Fruit fly (Drosophila melanogaster) whole organism, embryonic: Measurements from ENCODE around the gene CG17754.

Experiments used
- Adf1 ChIP-seq: fragments of 200-800 bp; sonication (Bioruptor generic); IDR thresholded peaks from 2 replicates; pipeline ENCODE4 v1.3.6; 2022; ENCODE audit warnings: missing biosample characterization, missing genetic modification characterization
- B-H2 ChIP-seq: fragments of 200-800 bp; sonication (Bioruptor generic); optimal IDR thresholded peaks from 2 replicates; lab custom pipeline; 2018; ENCODE audit warnings: missing biosample characterization, mild to moderate bottlenecking, missing genetic modification characterization
- CG10321 ChIP-seq: fragments of 200-800 bp; sonication (Bioruptor generic); IDR thresholded peaks from 2 replicates; pipeline ENCODE4 v1.3.6; 2022; ENCODE audit warnings: missing biosample characterization, missing genetic modification characterization
- CG12942 ChIP-seq: fragments of 200-800 bp; sonication (Bioruptor generic); optimal IDR thresholded peaks from 3 replicates; lab custom pipeline; 2016; ENCODE audit warnings: missing biosample characterization, missing genetic modification characterization
- CG13296 ChIP-seq: fragments of 200-800 bp; sonication (Bioruptor generic); optimal IDR thresholded peaks from 3 replicates; lab custom pipeline; 2018; ENCODE audit warnings: missing biosample characterization, mild to moderate bottlenecking, missing genetic modification characterization
- CG13775 ChIP-seq: fragments of 200-800 bp; sonication (Bioruptor generic); optimal IDR thresholded peaks from 3 replicates; lab custom pipeline; 2017; ENCODE audit warnings: missing biosample characterization, mild to moderate bottlenecking, missing genetic modification characterization
- CG14860 ChIP-seq: fragments of 200-800 bp; sonication (Bioruptor generic); IDR thresholded peaks from 3 replicates; pipeline ENCODE4 v1.3.6; 2022; ENCODE audit warnings: missing biosample characterization, missing genetic modification characterization; ENCODE audit not compliant: partially characterized antibody
- CG16813 ChIP-seq: fragments of 200-800 bp; sonication (Bioruptor generic); IDR thresholded peaks from 3 replicates; pipeline ENCODE4 v1.3.6; 2022; ENCODE audit warnings: missing biosample characterization, missing genetic modification characterization; ENCODE audit not compliant: partially characterized antibody
- CG17802 ChIP-seq: fragments of 200-800 bp; sonication (Bioruptor generic); optimal IDR thresholded peaks from 2 replicates; lab custom pipeline; 2018; ENCODE audit warnings: missing biosample characterization, mild to moderate bottlenecking, missing genetic modification characterization, moderate library complexity
- CG1792 ChIP-seq: fragments of 200-800 bp; sonication (Bioruptor generic); optimal IDR thresholded peaks from 2 replicates; lab custom pipeline; 2016; ENCODE audit warnings: missing biosample characterization, missing genetic modification characterization
- CG18764 ChIP-seq: fragments of 200-800 bp; sonication (Bioruptor generic); optimal IDR thresholded peaks from 3 replicates; lab custom pipeline; 2016; ENCODE audit warnings: missing biosample characterization, missing genetic modification characterization
- CG2129 ChIP-seq: fragments of 200-800 bp; sonication (Bioruptor generic); IDR thresholded peaks from 2 replicates; pipeline ENCODE4 v1.3.6; 2022; ENCODE audit warnings: missing biosample characterization, missing genetic modification characterization; ENCODE audit not compliant: partially characterized antibody
- CG3281 ChIP-seq: fragments of 200-800 bp; sonication (Bioruptor generic); optimal IDR thresholded peaks from 3 replicates; lab custom pipeline; 2017; ENCODE audit warnings: missing biosample characterization, mild to moderate bottlenecking, missing genetic modification characterization
- CG3407 ChIP-seq: fragments of 200-800 bp; sonication (Bioruptor generic); optimal IDR thresholded peaks from 2 replicates; lab custom pipeline; 2018; ENCODE audit warnings: missing biosample characterization, mild to moderate bottlenecking, missing genetic modification characterization
- CG34224 ChIP-seq: fragments of 200-800 bp; sonication (Bioruptor generic); IDR thresholded peaks from 3 replicates; pipeline ENCODE4 v1.3.6; 2022; ENCODE audit warnings: missing biosample characterization, missing genetic modification characterization; ENCODE audit not compliant: partially characterized antibody
- CG4404 ChIP-seq: fragments of 200-800 bp; sonication (Bioruptor generic); IDR thresholded peaks from 2 replicates; pipeline ENCODE4 v1.3.6; 2022; ENCODE audit warnings: missing biosample characterization, missing genetic modification characterization
- CG5180 ChIP-seq: fragments of 200-800 bp; sonication (Bioruptor generic); optimal IDR thresholded peaks from 3 replicates; lab custom pipeline; 2017; ENCODE audit warnings: missing biosample characterization, missing genetic modification characterization, mild to moderate bottlenecking, moderate library complexity, missing genetic modification reagents
- CG9215 ChIP-seq: fragments of 200-800 bp; sonication (Bioruptor generic); IDR thresholded peaks from 2 replicates; pipeline ENCODE4 v1.3.6; 2022; ENCODE audit warnings: missing biosample characterization, missing genetic modification characterization
- CG9727 ChIP-seq: fragments of 200-800 bp; sonication (Bioruptor generic); optimal IDR thresholded peaks from 3 replicates; lab custom pipeline; 2017; ENCODE audit warnings: missing biosample characterization, mild to moderate bottlenecking, missing genetic modification characterization
- Dp ChIP-seq: fragments of 200-800 bp; sonication (Bioruptor generic); optimal IDR thresholded peaks from 2 replicates; lab custom pipeline; 2018; ENCODE audit warnings: missing biosample characterization, mild to moderate bottlenecking, missing genetic modification characterization, moderate library complexity
- Eip74EF ChIP-seq, 2 experiments: fragments of 200-800 bp in 1 of 2; fragments of >200 bp in 1 of 2; sonication (Bioruptor generic) in 1 of 2; optimal IDR thresholded peaks; 2 replicates each; lab custom pipeline; 2017 to 2019; ENCODE audit warnings: missing biosample characterization in 2 of 2, missing genetic modification characterization in 2 of 2, mild to moderate bottlenecking in 1 of 2, moderate library complexity in 1 of 2
- Elba2 ChIP-seq: fragments of 200-800 bp; sonication (Bioruptor generic); optimal IDR thresholded peaks from 3 replicates; lab custom pipeline; 2016; ENCODE audit warnings: missing biosample characterization, missing genetic modification characterization
- Fer3 ChIP-seq: fragments of 200-800 bp; sonication (Bioruptor generic); optimal IDR thresholded peaks from 2 replicates; lab custom pipeline; 2018; ENCODE audit warnings: missing biosample characterization, mild to moderate bottlenecking, missing genetic modification characterization, moderate library complexity
- NK7.1 ChIP-seq: fragments of 200-800 bp; sonication (Bioruptor generic); optimal IDR thresholded peaks from 3 replicates; lab custom pipeline; 2016; ENCODE audit warnings: missing biosample characterization, missing genetic modification characterization
- PHDP ChIP-seq: fragments of 200-800 bp; sonication (Bioruptor generic); optimal IDR thresholded peaks from 3 replicates; lab custom pipeline; 2018; ENCODE audit warnings: missing biosample characterization, mild to moderate bottlenecking, missing genetic modification characterization, moderate library complexity
- Stat92E ChIP-seq, 3 experiments: fragments of >200 bp in 2 of 3; fragments of 200-800 bp in 1 of 3; sonication (Bioruptor generic) in 1 of 3; optimal IDR thresholded peaks; 2 replicates each; lab custom pipeline; 2017 to 2019; ENCODE audit warnings: missing biosample characterization in 3 of 3, missing genetic modification characterization in 3 of 3, mild to moderate bottlenecking in 1 of 3, moderate library complexity in 1 of 3
- Taf1 ChIP-seq: fragments of 200-800 bp; sonication (Bioruptor generic); IDR thresholded peaks from 2 replicates; pipeline ENCODE4 v1.3.6; 2022; ENCODE audit warnings: missing biosample characterization, missing genetic modification characterization
- amos ChIP-seq: fragments of 200-800 bp; sonication (Bioruptor generic); IDR thresholded peaks from 2 replicates; pipeline ENCODE4 v1.3.6; 2022; ENCODE audit warnings: missing biosample characterization, missing genetic modification characterization; ENCODE audit not compliant: partially characterized antibody
- aop ChIP-seq: fragments of 200-800 bp; sonication (Bioruptor generic); IDR thresholded peaks from 2 replicates; pipeline ENCODE4 v1.3.6; 2022; ENCODE audit warnings: missing biosample characterization, missing genetic modification characterization
- ap ChIP-seq: fragments of 200-800 bp; sonication (Bioruptor generic); IDR thresholded peaks from 2 replicates; pipeline ENCODE4 v1.3.6; 2022; ENCODE audit warnings: missing biosample characterization, missing genetic modification characterization
- bowl ChIP-seq: fragments of 200-800 bp; sonication (Bioruptor generic); IDR thresholded peaks from 2 replicates; pipeline ENCODE4 v1.3.6; 2022; ENCODE audit warnings: missing biosample characterization, missing genetic modification characterization
- crc ChIP-seq: fragments of 200-800 bp; sonication (Bioruptor generic); optimal IDR thresholded peaks from 2 replicates; lab custom pipeline; 2016; ENCODE audit warnings: missing biosample characterization, missing genetic modification characterization
- crol ChIP-seq: fragments of 200-800 bp; sonication (Bioruptor generic); IDR thresholded peaks from 2 replicates; pipeline ENCODE4 v1.3.6; 2022; ENCODE audit warnings: missing biosample characterization, missing genetic modification characterization
- dan ChIP-seq: fragments of 200-800 bp; sonication (Bioruptor generic); IDR thresholded peaks from 2 replicates; pipeline ENCODE4 v1.3.6; 2022; ENCODE audit warnings: missing biosample characterization, missing genetic modification characterization
- dmrt11E ChIP-seq: fragments of 200-800 bp; sonication (Bioruptor generic); optimal IDR thresholded peaks from 3 replicates; lab custom pipeline; 2018; ENCODE audit warnings: missing biosample characterization, mild to moderate bottlenecking, missing genetic modification characterization, moderate library complexity
- exex ChIP-seq: fragments of 200-800 bp; sonication (Bioruptor generic); optimal IDR thresholded peaks from 4 replicates; lab custom pipeline; 2018; ENCODE audit warnings: missing biosample characterization, mild to moderate bottlenecking, missing genetic modification characterization, moderate library complexity
- hbn ChIP-seq: fragments of 200-800 bp; sonication (Bioruptor generic); IDR thresholded peaks from 2 replicates; pipeline ENCODE4 v1.3.6; 2022; ENCODE audit warnings: missing biosample characterization, missing genetic modification characterization; ENCODE audit not compliant: partially characterized antibody
- lbe ChIP-seq: fragments of 200-800 bp; sonication (Bioruptor generic); optimal IDR thresholded peaks from 2 replicates; lab custom pipeline; 2016; ENCODE audit warnings: missing biosample characterization, mild to moderate bottlenecking, missing genetic modification characterization
- lmd ChIP-seq: fragments of 200-800 bp; sonication (Bioruptor generic); IDR thresholded peaks from 2 replicates; pipeline ENCODE4 v1.3.6; 2022; ENCODE audit warnings: missing biosample characterization, missing genetic modification characterization
- pita ChIP-seq: fragments of 200-800 bp; sonication (Bioruptor generic); optimal IDR thresholded peaks from 2 replicates; lab custom pipeline; 2017; ENCODE audit warnings: missing biosample characterization, mild to moderate bottlenecking, missing genetic modification characterization
- slou ChIP-seq: fragments of 200-800 bp; sonication (Bioruptor generic); optimal IDR thresholded peaks from 3 replicates; lab custom pipeline; 2016; ENCODE audit warnings: missing biosample characterization, missing genetic modification characterization
- so ChIP-seq: fragments of 200-800 bp; sonication (Bioruptor generic); IDR thresholded peaks from 3 replicates; pipeline ENCODE4 v1.3.6; 2022; ENCODE audit warnings: missing biosample characterization, missing genetic modification characterization
- sqz ChIP-seq: fragments of 200-800 bp; sonication (Bioruptor generic); optimal IDR thresholded peaks from 3 replicates; lab custom pipeline; 2018; ENCODE audit warnings: missing biosample characterization, mild to moderate bottlenecking, missing genetic modification characterization
- toy ChIP-seq: fragments of 200-800 bp; sonication (Bioruptor generic); IDR thresholded peaks from 2 replicates; pipeline ENCODE4 v1.3.6; 2022; ENCODE audit warnings: missing biosample characterization, missing genetic modification characterization
- trem ChIP-seq: fragments of 200-800 bp; optimal IDR thresholded peaks from 3 replicates; lab custom pipeline; 2019; ENCODE audit warnings: missing biosample characterization, mild to moderate bottlenecking, missing genetic modification characterization, moderate library complexity
- unc-4 ChIP-seq: fragments of 200-800 bp; sonication (Bioruptor generic); IDR thresholded peaks from 2 replicates; pipeline ENCODE4 v1.3.6; 2022; ENCODE audit warnings: missing biosample characterization, missing genetic modification characterization; ENCODE audit not compliant: partially characterized antibody
- wdn ChIP-seq: fragments of 200-800 bp; sonication (Bioruptor generic); IDR thresholded peaks from 2 replicates; pipeline ENCODE4 v1.3.6; 2022; ENCODE audit warnings: missing biosample characterization, missing genetic modification characterization
- zfh2 ChIP-seq: fragments of 200-800 bp; sonication (Bioruptor generic); optimal IDR thresholded peaks from 2 replicates; lab custom pipeline; 2016; ENCODE audit warnings: missing biosample characterization, missing genetic modification characterization

CG17754 gene

dm6 chrX:9201866-9202681, 48.1 kb upstream of the CG17754 start (continued):
- TF ChIP-seq dmrt11E (tag; lab: Kevin White, UChicago) (peak; percentile 24), sqz (no peak), CG16813 (GFP tag; lab: Robert Waterston, UW) (no peak), Eip74EF (GFP tag; optimal IDR thresholded peaks at IDR 0.05; lab: Kevin White, UChicago) (peak in 1 of 2 experiments; percentile 31), Elba2 (GFP tag; lab: Kevin White, UChicago) (no peak), bowl (GFP tag; lab: Robert Waterston, UW) (peak; percentile 58; the same call in 1 of the 2 replicates), pita (GFP tag; lab: Kevin White, UChicago) (no peak), CG17802 (tag; lab: Kevin White, UChicago) (no peak), exex (tag; lab: Kevin White, UChicago) (peak; percentile 53), CG9727 (peak; percentile 78), CG14860 (GFP tag; lab: Robert Waterston, UW) (no peak), CG34224 (GFP tag; lab: Robert Waterston, UW) (no peak), CG3281 (GFP tag; lab: Kevin White, UChicago) (peak; percentile 88), dan (no peak), slou (GFP tag; lab: Kevin White, UChicago) (no peak), CG1792 (no peak), Dp (GFP tag; lab: Kevin White, UChicago) (no peak), Adf1 (GFP tag; lab: Robert Waterston, UW) (peak; percentile 96), CG3407 (GFP tag; lab: Kevin White, UChicago) (no peak), CG10321 (GFP tag; lab: Robert Waterston, UW) (peak; percentile 58), aop (GFP tag; lab: Robert Waterston, UW) (no peak), B-H2 (GFP tag; lab: Kevin White, UChicago) (peak; percentile 83), CG12942 (GFP tag; lab: Kevin White, UChicago) (no peak), crol (GFP tag; lab: Robert Waterston, UW) (peak; percentile 81), CG2129 (GFP tag; lab: Robert Waterston, UW) (no peak), CG13296 (GFP tag; lab: Kevin White, UChicago) (peak; percentile 64), wdn (GFP tag; lab: Robert Waterston, UW) (peak; percentile 92), CG5180 (peak; percentile 18), crc (GFP tag; lab: Kevin White, UChicago) (no peak), toy (GFP tag; lab: Robert Waterston, UW) (peak; percentile 66), zfh2 (GFP tag; lab: Kevin White, UChicago) (peak; percentile 40), Fer3 (peak; percentile 87), Stat92E (GFP tag; optimal IDR thresholded peaks at IDR 0.05; lab: Kevin White, UChicago) (no peak), CG18764 (GFP tag; lab: Kevin White, UChicago) (no peak), ap (GFP tag; lab: Robert Waterston, UW) (peak; percentile 46), lmd (GFP tag; lab: Robert Waterston, UW) (peak; percentile 80; the same call in 1 of the 2 replicates), hbn (no peak), trem (tag; lab: Kevin White, UChicago) (peak; percentile 24), PHDP (tag; lab: Kevin White, UChicago) (peak; percentile 81), CG9215 (GFP tag; lab: Robert Waterston, UW) (peak; percentile 81), unc-4 (GFP tag; lab: Robert Waterston, UW) (no peak), so (GFP tag; lab: Robert Waterston, UW) (0 out of 3 replicates have a peak, but pooled peaks have one; percentile 49), amos (GFP tag; lab: Robert Waterston, UW) (no peak), Taf1 (GFP tag; lab: Robert Waterston, UW) (peak; percentile 71), lbe (GFP tag; lab: Kevin White, UChicago) (no peak), CG13775 (GFP tag; lab: Kevin White, UChicago) (peak; percentile 79), CG4404 (peak; percentile 66; the same call in 1 of the 2 replicates), NK7.1 (no peak)
